Worm (Caenorhabditis elegans) whole organism, L1 larva: Measurements from ENCODE around the gene F11A5.13.

Experiments used
- hlh-17 ChIP-seq: fragments of 200-800 bp; sonication (Bioruptor generic); optimal IDR thresholded peaks from 2 replicates; lab custom pipeline; 2018; ENCODE audit warnings: missing genetic modification characterization, mild to moderate bottlenecking, missing compliant biosample characterization, moderate library complexity, borderline replicate concordance
- lin-39 ChIP-seq: fragments of 150-350 bp; optimal IDR thresholded peaks from 2 replicates; lab custom pipeline; 2014; ENCODE audit warnings: missing biosample characterization, missing genetic modification reagents, missing genetic modification characterization
- nhr-12 ChIP-seq: sonication (generic microtip); optimal IDR thresholded peaks from 2 replicates; lab custom pipeline; 2017; ENCODE audit warnings: missing biosample characterization, missing genetic modification characterization
- snu-23 ChIP-seq: sonication (generic microtip); optimal IDR thresholded peaks from 2 replicates; lab custom pipeline; 2016; ENCODE audit warnings: missing genetic modification characterization, missing compliant biosample characterization
- unc-130 ChIP-seq: fragments of 150-350 bp; optimal IDR thresholded peaks from 2 replicates; lab custom pipeline; 2017; ENCODE audit warnings: missing biosample characterization, missing genetic modification characterization, inconsistent platforms
- vab-15 ChIP-seq: sonication (generic microtip); optimal IDR thresholded peaks from 2 replicates; lab custom pipeline; 2017; ENCODE audit warnings: missing genotype, mild to moderate bottlenecking, missing genetic modification characterization, missing compliant biosample characterization
- xbp-1 ChIP-seq: sonication (generic microtip); optimal IDR thresholded peaks from 2 replicates; lab custom pipeline; 2016; ENCODE audit warnings: missing genetic modification characterization, missing compliant biosample characterization
- ztf-11 ChIP-seq, 2 experiments: sonication (generic microtip); optimal IDR thresholded peaks; 2 replicates each; lab custom pipeline; 2016 to 2017; ENCODE audit warnings: missing genetic modification characterization in 2 of 2, missing biosample characterization in 1 of 2, missing compliant biosample characterization in 1 of 2
- ztf-4 ChIP-seq: fragments of 150-350 bp; optimal IDR thresholded peaks from 2 replicates; lab custom pipeline; 2014; ENCODE audit warnings: missing biosample characterization, missing genetic modification characterization

ce11 chrV:16235135-16235534 is 8.7 kb upstream of the F11A5.13 start, which contains the start of gene F21H7.3:
- TF ChIP-seq hlh-17 (GFP tag; lab: Kevin White, UChicago) (no peak), vab-15 (tag; lab: Kevin White, UChicago) (no peak), ztf-4 (tag; lab: Kevin White, UChicago) (no peak), lin-39 (tag; lab: Kevin White, UChicago) (no peak), ztf-11 (tag; optimal IDR thresholded peaks at IDR 0.05; lab: Kevin White, UChicago) (no peak), nhr-12 (tag; lab: Kevin White, UChicago) (no peak), unc-130 (tag; lab: Kevin White, UChicago) (no peak), xbp-1 (tag; lab: Kevin White, UChicago) (no peak), snu-23 (no peak)
